Fruit fly (Drosophila melanogaster) whole organism, embryonic: ENCODE measurements around the gene sesB.

Experiments used
- CG7963 ChIP-seq: fragments of 200-800 bp; sonication (Bioruptor generic); IDR thresholded peaks from 3 replicates; pipeline ENCODE4 v1.3.6; 2022; ENCODE audit warnings: missing biosample characterization, missing genetic modification characterization; ENCODE audit not compliant: partially characterized antibody
- Neu2 ChIP-seq: fragments of 200-800 bp; sonication (Bioruptor generic); optimal IDR thresholded peaks from 3 replicates; lab custom pipeline; 2016; ENCODE audit warnings: missing biosample characterization, missing genetic modification characterization, borderline replicate concordance
- en ChIP-seq: fragments of 200-800 bp; sonication (Bioruptor generic); optimal IDR thresholded peaks from 2 replicates; lab custom pipeline; 2016; ENCODE audit warnings: missing biosample characterization, missing genetic modification characterization

DNA sequence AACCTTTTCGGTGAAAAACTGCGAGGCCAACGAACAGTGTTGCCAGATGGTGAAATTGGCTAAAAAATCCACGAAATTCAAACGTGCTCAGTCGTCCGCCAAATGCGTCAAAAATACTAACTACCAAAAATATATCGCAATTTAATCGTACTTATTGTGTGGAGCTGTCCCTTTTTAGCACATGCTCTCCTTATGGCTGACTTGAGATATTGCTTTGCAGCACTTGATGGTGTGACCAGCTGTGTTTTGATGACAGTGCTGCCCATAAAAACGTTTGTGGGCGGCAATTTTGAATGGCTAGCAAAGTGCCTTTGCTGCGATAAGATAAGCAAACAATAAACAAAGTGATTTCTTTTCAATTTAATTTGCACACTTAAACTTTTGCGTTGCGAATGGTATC is 22.6 kb downstream of the sesB start, which contains the start of gene Tango5:
- no peak for TF ChIP-seq Neu2
- TF ChIP-seq CG7963 (GFP tag; lab: Robert Waterston, UW) = no peak
- no peak for TF ChIP-seq en (GFP tag; lab: Kevin White, UChicago)
